Fruit fly (Drosophila melanogaster): ENCODE data around the gene Mps1.

The Mps1 gene

dm6 chr3R:17708778-17709476 lies 37.9 kb downstream of the Mps1 start (continued):
- TF ChIP-seq CG7745 (tag; optimal IDR thresholded peaks at IDR 0.05), result no peak
- no peak for TF ChIP-seq Spps (tag; optimal IDR thresholded peaks at IDR 0.05)
- TF ChIP-seq CG10979 (tag; optimal IDR thresholded peaks at IDR 0.05), result peak; percentile 6
- no peak for TF ChIP-seq row (GFP tag; IDR thresholded peaks at IDR 0.05)
- 0 out of 2 replicates have a peak, but pooled peaks have one; percentile 21 for TF ChIP-seq Xrp1 (GFP tag; IDR thresholded peaks at IDR 0.05)
- no peak for TF ChIP-seq danr (GFP tag; IDR thresholded peaks at IDR 0.05)
- 0 out of 3 replicates have a peak, but pooled peaks have one; percentile 54 for TF ChIP-seq CG2199 (GFP tag; IDR thresholded peaks at IDR 0.05)
- 0 out of 2 replicates have a peak, but pooled peaks have one; percentile 40 for TF ChIP-seq CG32767 (GFP tag; IDR thresholded peaks at IDR 0.05)
- no peak for TF ChIP-seq Sox100B (GFP tag; optimal IDR thresholded peaks at IDR 0.05)
- peak; percentile 10; the same call in 1 of the 2 replicates for TF ChIP-seq Ptx1 (GFP tag; IDR thresholded peaks at IDR 0.05)
- no peak for TF ChIP-seq tgo (GFP tag; IDR thresholded peaks at IDR 0.05)
- TF ChIP-seq CG11696 (GFP tag; IDR thresholded peaks at IDR 0.05), result peak; percentile 85
- TF ChIP-seq ci (GFP tag; IDR thresholded peaks at IDR 0.05), result peak; percentile 60; the same call in 2 of the 3 replicates
- no peak for TF ChIP-seq gce (GFP tag; IDR thresholded peaks at IDR 0.05)
- TF ChIP-seq CG7839 (tag; optimal IDR thresholded peaks at IDR 0.05), result no peak
- no peak for TF ChIP-seq phol (tag; optimal IDR thresholded peaks at IDR 0.05)
- TF ChIP-seq chm (GFP tag; IDR thresholded peaks at IDR 0.05), result 0 out of 2 replicates have a peak, but pooled peaks have one; percentile 20
- no peak for TF ChIP-seq Ssrp (tag; optimal IDR thresholded peaks at IDR 0.05)
- 0 out of 2 replicates have a peak, but pooled peaks have one; percentile 15 for TF ChIP-seq seq (GFP tag; IDR thresholded peaks at IDR 0.05)
- no peak for TF ChIP-seq br (optimal IDR thresholded peaks at IDR 0.05)
- TF ChIP-seq onecut (GFP tag; IDR thresholded peaks at IDR 0.05), result 0 out of 2 replicates have a peak, but pooled peaks have one; percentile 1
- no peak for TF ChIP-seq unc-4 (GFP tag; IDR thresholded peaks at IDR 0.05; ENCODE audit: partially characterized antibody)
- no peak for TF ChIP-seq CG4282 (GFP tag; optimal IDR thresholded peaks at IDR 0.05)
- peak; percentile 22; the same call in 1 of the 2 replicates for TF ChIP-seq sisA (GFP tag; IDR thresholded peaks at IDR 0.05)
- TF ChIP-seq chif (GFP tag; optimal IDR thresholded peaks at IDR 0.05), result peak in 1 of 2 experiments; percentile 12
- TF ChIP-seq ase (GFP tag; IDR thresholded peaks at IDR 0.05), result no peak; the same call in 2 of the 3 replicates
- TF ChIP-seq Awh (GFP tag; IDR thresholded peaks at IDR 0.05), result peak; percentile 45; the same call in 1 of the 2 replicates
- TF ChIP-seq CG9817 (tag; optimal IDR thresholded peaks at IDR 0.05), result no peak
- peak; percentile 35; the same call in 1 of the 3 replicates for TF ChIP-seq CG11695 (GFP tag; IDR thresholded peaks at IDR 0.05)
- TF ChIP-seq CG2120 (GFP tag; optimal IDR thresholded peaks at IDR 0.05), result no peak
- TF ChIP-seq bsh (GFP tag; optimal IDR thresholded peaks at IDR 0.05), result peak in 1 of 2 experiments; percentile 23
- peak; percentile 7 for TF ChIP-seq dmrt11E (tag; optimal IDR thresholded peaks at IDR 0.05)
- TF ChIP-seq bigmax (GFP tag; optimal IDR thresholded peaks at IDR 0.05), result no peak
- no peak for TF ChIP-seq CG6654 (GFP tag; optimal IDR thresholded peaks at IDR 0.05)
- TF ChIP-seq CG34224 (GFP tag; IDR thresholded peaks at IDR 0.05; ENCODE audit: partially characterized antibody), result no peak
- no peak for TF ChIP-seq CG12942 (GFP tag; optimal IDR thresholded peaks at IDR 0.05)
- peak; percentile 56 for TF ChIP-seq pros (GFP tag; optimal IDR thresholded peaks at IDR 0.05)
- TF ChIP-seq dpn (GFP tag; optimal IDR thresholded peaks at IDR 0.05), result no peak
- TF ChIP-seq CG30020 (tag; optimal IDR thresholded peaks at IDR 0.05), result no peak
- TF ChIP-seq CG8290 (GFP tag; optimal IDR thresholded peaks at IDR 0.05), result no peak
- peak in 1 of 2 experiments; percentile 18 for TF ChIP-seq CG8290 (tag; optimal IDR thresholded peaks at IDR 0.05)
- peak; percentile 28; the same call in 1 of the 2 replicates for TF ChIP-seq vvl (GFP tag; IDR thresholded peaks at IDR 0.05)
- TF ChIP-seq fd3F (GFP tag; optimal IDR thresholded peaks at IDR 0.05), result no peak
- peak; percentile 5 for TF ChIP-seq CG8388 (GFP tag; optimal IDR thresholded peaks at IDR 0.05)
- TF ChIP-seq kni (GFP tag; optimal IDR thresholded peaks at IDR 0.05), result no peak
- TF ChIP-seq CG4707 (GFP tag; optimal IDR thresholded peaks at IDR 0.05), result peak; percentile 18
- no peak for TF ChIP-seq CG4424 (GFP tag; optimal IDR thresholded peaks at IDR 0.05)
- TF ChIP-seq CG18599 (GFP tag; optimal IDR thresholded peaks at IDR 0.05), result peak; percentile 13
- peak; percentile 39; the same call in 1 of the 3 replicates for TF ChIP-seq Optix (GFP tag; IDR thresholded peaks at IDR 0.05)
